Fruit fly (Drosophila melanogaster): Measurements from ENCODE around the gene CG32547.

Gene CG32547

DNA sequence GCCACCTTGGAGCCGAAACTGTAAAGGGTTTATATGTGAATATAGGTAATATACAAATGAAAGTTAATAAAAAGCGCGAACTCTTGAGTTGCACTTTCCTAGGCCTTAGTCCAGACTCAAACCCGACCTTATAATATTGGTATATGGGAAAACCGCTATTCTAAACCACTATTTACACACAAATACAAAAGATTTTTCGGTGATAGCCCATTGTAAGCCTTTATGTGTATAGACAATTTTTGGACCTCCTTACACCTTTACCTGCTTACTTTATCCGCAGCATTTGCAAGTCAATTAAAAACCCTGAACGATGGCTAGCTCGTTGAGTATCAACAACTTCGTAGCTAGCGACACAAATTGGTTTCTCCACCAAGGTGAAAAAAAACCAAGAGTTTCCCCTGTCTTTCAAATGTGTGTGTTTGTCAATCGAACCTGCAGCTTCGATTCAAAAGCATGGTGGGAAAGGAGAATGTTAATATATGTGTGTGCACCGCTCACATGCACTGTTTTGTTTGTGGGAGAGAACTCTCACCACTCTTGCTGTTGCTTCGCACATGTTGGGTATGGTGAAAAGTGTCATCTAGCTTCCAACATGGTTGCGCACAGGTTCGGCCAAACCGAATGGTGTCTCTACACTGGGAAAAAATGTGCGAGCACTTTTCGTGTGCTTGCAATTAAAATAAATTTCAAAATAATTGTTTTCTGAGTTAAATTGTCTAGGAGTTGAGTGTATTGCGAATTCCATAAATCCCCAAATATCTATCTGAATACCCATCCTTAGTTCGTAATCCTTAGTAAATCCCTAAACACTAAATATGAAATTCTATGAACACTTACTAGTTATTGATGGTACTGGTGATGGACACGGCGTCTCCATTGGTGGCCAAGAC, 27.6 kb upstream of the CG32547 start (continued):
- TF ChIP-seq fd59A (GFP tag; optimal IDR thresholded peaks at IDR 0.05), result peak; percentile 41
- peak; percentile 69 for TF ChIP-seq CG7368 (GFP tag; optimal IDR thresholded peaks at IDR 0.05)
- peak; percentile 95 for TF ChIP-seq Eip78C (GFP tag)
- TF ChIP-seq CG15336 (GFP tag; IDR thresholded peaks at IDR 0.05), result peak; percentile 90
- TF ChIP-seq Lpt (GFP tag; optimal IDR thresholded peaks at IDR 0.05), result peak; percentile 27
- peak; percentile 65 for TF ChIP-seq acj6 (GFP tag; optimal IDR thresholded peaks at IDR 0.05)
- peak; percentile 71 for TF ChIP-seq OdsH (GFP tag; optimal IDR thresholded peaks at IDR 0.05)
- peak; percentile 74 for TF ChIP-seq pdm3 (GFP tag; optimal IDR thresholded peaks at IDR 0.05)
- TF ChIP-seq cyc (GFP tag; optimal IDR thresholded peaks at IDR 0.05), result peak; percentile 69
- TF ChIP-seq Gug (GFP tag; IDR thresholded peaks at IDR 0.05), result peak; percentile 79
- TF ChIP-seq Sox15 (GFP tag; optimal IDR thresholded peaks at IDR 0.05), result peak; percentile 22
- TF ChIP-seq svp (GFP tag), result no peak
- TF ChIP-seq CG9139 (GFP tag; optimal IDR thresholded peaks at IDR 0.05), result no peak
- TF ChIP-seq CG8119 (GFP tag; IDR thresholded peaks at IDR 0.05), result peak; percentile 84
- peak; percentile 70 for TF ChIP-seq Eip75B (GFP tag; optimal IDR thresholded peaks at IDR 0.05)
- peak; percentile 70 for TF ChIP-seq CG32006 (GFP tag; optimal IDR thresholded peaks at IDR 0.05)
- TF ChIP-seq CG8632 (GFP tag; optimal IDR thresholded peaks at IDR 0.05), result peak; percentile 61
- peak; percentile 47 for TF ChIP-seq dsx (GFP tag; optimal IDR thresholded peaks at IDR 0.05; ENCODE audit: poor library complexity, severe bottlenecking)
- TF ChIP-seq CG11762 (GFP tag; optimal IDR thresholded peaks at IDR 0.05; ENCODE audit: insufficient read depth), result peak; percentile 67
- peak; percentile 42 for TF ChIP-seq CG3032 (tag; optimal IDR thresholded peaks at IDR 0.05)
- TF ChIP-seq ss (GFP tag; optimal IDR thresholded peaks at IDR 0.05), result peak in 1 of 2 experiments; percentile 1
- TF ChIP-seq Blimp-1 (GFP tag; optimal IDR thresholded peaks at IDR 0.05), result no peak

DNA sequence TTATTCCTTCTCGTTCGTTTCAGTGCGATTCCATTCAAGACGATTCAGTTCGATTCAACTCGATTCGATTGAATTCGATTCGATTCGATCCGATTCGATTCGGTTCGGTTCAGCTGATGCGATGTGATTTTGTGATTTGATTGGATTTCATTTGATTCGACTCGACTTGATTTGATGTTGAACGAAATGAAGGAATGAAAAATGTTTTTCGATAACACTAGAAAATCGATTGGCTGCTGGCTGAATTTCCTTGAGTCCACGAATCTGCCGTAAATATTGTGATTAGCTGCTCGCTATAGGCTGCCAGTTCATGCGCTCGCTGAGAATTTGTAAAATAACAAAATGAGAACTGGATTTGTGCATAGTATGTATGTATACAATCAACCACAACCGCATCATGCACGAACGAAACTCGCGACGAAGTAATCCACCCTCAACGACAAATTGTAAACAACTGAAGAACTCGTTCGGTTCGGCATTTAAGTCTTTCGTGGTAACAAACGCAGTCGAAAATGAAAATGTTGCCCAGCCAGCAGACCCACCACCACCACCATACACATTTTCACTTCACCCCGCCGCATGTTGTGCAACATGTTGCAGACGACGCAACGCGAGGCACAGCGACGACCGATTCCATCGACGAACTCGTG, 25.8 kb upstream of the CG32547 start, which contains the start of gene Wnt5:
TSS of gene Wnt5 (minus strand) at position 458 of the 650 bp plus-strand sequence.
- peak; percentile 23 for TF ChIP-seq Lpt (GFP tag; optimal IDR thresholded peaks at IDR 0.05)
- peak in 1 of 2 experiments; percentile 51 for TF ChIP-seq ss (GFP tag; optimal IDR thresholded peaks at IDR 0.05)
- peak; percentile 57 for TF ChIP-seq Eip78C (GFP tag)
- TF ChIP-seq CG11902 (GFP tag; optimal IDR thresholded peaks at IDR 0.05), result no peak
- no peak for TF ChIP-seq CG10631 (GFP tag; optimal IDR thresholded peaks at IDR 0.05)
- peak; percentile 42 for TF ChIP-seq dsx (GFP tag; optimal IDR thresholded peaks at IDR 0.05; ENCODE audit: poor library complexity, severe bottlenecking)
- TF ChIP-seq CG8119 (GFP tag; IDR thresholded peaks at IDR 0.05), result peak; percentile 43; the same call in 1 of the 3 replicates
- peak; percentile 11 for TF ChIP-seq CG6854 (GFP tag; optimal IDR thresholded peaks at IDR 0.05)

DNA sequence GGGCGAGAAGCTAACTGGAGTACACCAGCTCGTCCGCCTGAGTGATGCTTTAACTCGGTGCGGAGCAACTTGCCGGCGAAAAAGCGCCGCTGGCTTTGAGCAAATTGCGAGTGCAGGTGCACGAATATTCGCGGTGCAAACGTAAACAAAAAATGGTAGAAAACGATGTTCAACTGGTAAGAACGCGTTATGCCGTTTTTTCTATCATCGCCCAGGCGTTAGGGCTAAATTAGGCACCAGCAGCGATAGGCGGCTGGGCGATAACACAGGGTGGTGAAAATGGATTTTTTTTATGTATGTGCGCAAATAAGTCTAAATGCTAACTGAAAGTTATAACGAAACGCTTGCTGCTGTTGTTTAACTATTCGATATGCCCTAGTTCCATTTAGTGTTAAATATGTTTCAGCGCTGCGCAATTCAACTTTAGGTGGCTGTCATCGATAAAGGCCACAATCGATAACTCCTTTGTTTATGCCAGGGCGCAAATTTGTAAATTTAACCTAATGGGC, 20.4 kb upstream of the CG32547 start, which contains the start of the genes Pgant7 and Xrcc2:
TSS of gene Pgant7 (minus strand) at position 308 of the 509 bp plus-strand sequence.
TSS of gene Xrcc2 (plus strand) at position 449 of the 509 bp plus-strand sequence.
- TF ChIP-seq CG32006 (GFP tag; optimal IDR thresholded peaks at IDR 0.05), result no peak
- TF ChIP-seq Eip78C (GFP tag), result peak; percentile 38
- TF ChIP-seq acj6 (GFP tag; optimal IDR thresholded peaks at IDR 0.05), result no peak
- no peak for TF ChIP-seq lz (GFP tag; optimal IDR thresholded peaks at IDR 0.05)
- TF ChIP-seq OdsH (GFP tag; optimal IDR thresholded peaks at IDR 0.05), result no peak
- TF ChIP-seq Sox102F (GFP tag; optimal IDR thresholded peaks at IDR 0.05), result no peak
- TF ChIP-seq CG11762 (GFP tag; optimal IDR thresholded peaks at IDR 0.05; ENCODE audit: insufficient read depth), result no peak
- no peak for TF ChIP-seq Smox (GFP tag; optimal IDR thresholded peaks at IDR 0.05)
- TF ChIP-seq fkh (GFP tag; optimal IDR thresholded peaks at IDR 0.05), result no peak
- TF ChIP-seq CG6163 (GFP tag; IDR thresholded peaks at IDR 0.05), result no peak
- TF ChIP-seq ss (GFP tag; optimal IDR thresholded peaks at IDR 0.05), result peak in 1 of 2 experiments; percentile 8
- TF ChIP-seq Ets21C (GFP tag; optimal IDR thresholded peaks at IDR 0.05), result no peak
- peak; percentile 3 for TF ChIP-seq esn (GFP tag; optimal IDR thresholded peaks at IDR 0.05)
- peak; percentile 88 for TF ChIP-seq Sox14 (GFP tag; optimal IDR thresholded peaks at IDR 0.05)
- no peak for TF ChIP-seq CG4318 (GFP tag; optimal IDR thresholded peaks at IDR 0.05)
- TF ChIP-seq cyc (GFP tag; optimal IDR thresholded peaks at IDR 0.05), result no peak
- no peak for TF ChIP-seq CG6276 (GFP tag; optimal IDR thresholded peaks at IDR 0.05)
- TF ChIP-seq dsx (GFP tag; optimal IDR thresholded peaks at IDR 0.05; ENCODE audit: poor library complexity, severe bottlenecking), result peak; percentile 9

Data from whole organism, prepupa.